Worm (Caenorhabditis elegans): Measurements from ENCODE around the gene F20D1.22.

The F20D1.22 gene

DNA sequence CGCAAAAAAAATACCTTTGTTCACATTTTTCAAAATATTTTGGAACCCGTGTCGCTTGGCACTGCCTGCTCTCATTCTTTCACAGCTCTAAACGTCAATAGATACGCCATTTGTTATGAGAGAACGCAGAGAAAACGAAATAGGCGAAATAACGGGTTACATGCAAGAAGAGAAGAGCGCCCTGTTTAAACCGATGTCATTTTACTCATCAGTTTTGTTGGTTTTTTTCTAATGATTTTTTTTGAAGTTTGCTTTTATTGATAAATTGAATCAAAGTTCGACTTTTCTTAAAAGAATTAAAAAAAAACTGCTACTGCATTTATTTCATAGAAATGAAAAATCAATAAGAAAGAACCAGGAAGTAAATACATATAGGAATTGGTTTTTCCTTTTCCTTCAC is 12.1 kb downstream of the F20D1.22 start (continued):
- TF ChIP-seq mdt-29 (GFP tag; IDR thresholded peaks at IDR 0.05), result no peak
- peak; percentile 27 for TF ChIP-seq T20F7.1 (GFP tag; optimal IDR thresholded peaks at IDR 0.05)
- no peak for TF ChIP-seq R02D3.7 (tag; optimal IDR thresholded peaks at IDR 0.05)
- TF ChIP-seq lsy-2 (tag; optimal IDR thresholded peaks at IDR 0.05), result peak in 1 of 2 experiments; percentile 64
- no peak for TF ChIP-seq mdl-1 (tag; optimal IDR thresholded peaks at IDR 0.05)
- peak; percentile 19 for TF ChIP-seq hlh-30 (tag; optimal IDR thresholded peaks at IDR 0.05; ENCODE audit: insufficient read depth)
- TF ChIP-seq mxl-2 (GFP tag; conservative IDR thresholded peaks at IDR 0.05), result no peak
- TF ChIP-seq jun-1 (tag; optimal IDR thresholded peaks at IDR 0.05), result no peak
- no peak for TF ChIP-seq F49E8.2 (tag; optimal IDR thresholded peaks at IDR 0.05; ENCODE audit: borderline replicate concordance)
- no peak for TF ChIP-seq ceh-32 (tag; optimal IDR thresholded peaks at IDR 0.05; ENCODE audit: poor library complexity)
- no peak for TF ChIP-seq ztf-11 (tag; optimal IDR thresholded peaks at IDR 0.05)
- peak in 1 of 2 experiments; percentile 66 for TF ChIP-seq daf-16 (GFP tag; optimal IDR thresholded peaks at IDR 0.05)
- TF ChIP-seq daf-16 (tag; optimal IDR thresholded peaks at IDR 0.05), result peak; percentile 38

DNA sequence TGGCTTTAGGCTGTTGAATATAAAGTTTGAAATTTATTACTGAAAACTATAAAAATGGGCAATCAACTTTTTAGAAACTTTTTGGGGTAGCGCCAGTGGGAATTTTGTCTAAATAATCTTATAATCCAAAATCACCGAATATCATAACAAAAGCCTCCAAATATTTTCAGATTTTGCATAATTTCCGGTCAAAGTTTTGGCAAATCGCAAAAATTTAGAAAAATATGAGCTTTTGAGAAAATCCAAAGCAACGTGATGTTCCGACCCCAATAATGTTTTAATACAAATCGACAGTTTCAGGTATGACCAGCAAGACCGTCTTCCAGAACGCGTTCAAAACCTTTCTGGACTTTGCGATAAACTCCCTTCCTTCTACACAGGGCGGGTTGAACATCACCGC is 12.8 kb downstream of the F20D1.22 start, which contains the start of gene emre-1:
Gene emre-1 (plus strand): TSS at position 301 of the 400 bp plus-strand sequence.
- TF ChIP-seq daf-8 (GFP tag; IDR thresholded peaks at IDR 0.05) (no peak), F49E8.2 (tag; optimal IDR thresholded peaks at IDR 0.05; ENCODE audit: borderline replicate concordance) (no peak), nhr-76 (tag; optimal IDR thresholded peaks at IDR 0.05) (no peak), zfp-3 (GFP tag; conservative IDR thresholded peaks at IDR 0.05) (no peak), jun-1 (tag; optimal IDR thresholded peaks at IDR 0.05) (no peak), lin-39 (tag; optimal IDR thresholded peaks at IDR 0.05) (no peak), hlh-30 (tag; optimal IDR thresholded peaks at IDR 0.05; ENCODE audit: insufficient read depth) (no peak), nhr-6 (tag; optimal IDR thresholded peaks at IDR 0.05) (no peak), dmd-6 (GFP tag; IDR thresholded peaks at IDR 0.05) (no peak), nhr-48 (tag; optimal IDR thresholded peaks at IDR 0.05) (no peak), nhr-102 (tag; optimal IDR thresholded peaks at IDR 0.05) (no peak), ceh-20 (GFP tag; IDR thresholded peaks at IDR 0.05) (no peak), lir-3 (tag; optimal IDR thresholded peaks at IDR 0.05) (no peak), hmg-1.1 (GFP tag; IDR thresholded peaks at IDR 0.05) (no peak), unc-130 (GFP tag; optimal IDR thresholded peaks at IDR 0.05) (no peak), nhr-77 (tag; optimal IDR thresholded peaks at IDR 0.05) (no peak), F44E2.7 (GFP tag; IDR thresholded peaks at IDR 0.05) (no peak), egl-43 (GFP tag; IDR thresholded peaks at IDR 0.05) (no peak), spr-3 (GFP tag; optimal IDR thresholded peaks at IDR 0.05) (no peak), ceh-62 (tag; optimal IDR thresholded peaks at IDR 0.05) (no peak)

DNA sequence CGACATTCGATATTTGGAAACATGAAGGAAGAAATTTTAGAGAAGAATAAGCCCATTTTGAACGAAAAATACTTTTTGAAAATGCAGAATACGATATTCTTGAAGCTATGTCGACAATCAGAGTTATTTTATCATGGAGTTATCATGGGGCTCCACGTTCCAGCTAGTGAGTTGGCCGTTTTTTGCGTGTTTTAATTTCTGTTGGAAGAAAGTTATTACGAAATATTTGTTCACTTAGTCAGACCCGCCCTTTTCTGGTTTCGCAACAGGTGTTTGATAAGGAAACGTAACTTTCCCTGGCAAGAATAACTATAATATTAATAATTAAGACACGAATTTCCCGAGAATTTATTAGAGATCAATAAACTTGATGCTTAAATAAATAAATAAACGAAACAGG is 15.0 kb downstream of the F20D1.22 start:
- TF ChIP-seq lin-38 (GFP tag; IDR thresholded peaks at IDR 0.05) (peak; percentile 55), T20F7.1 (GFP tag; optimal IDR thresholded peaks at IDR 0.05) (peak; percentile 2), dmd-6 (GFP tag; IDR thresholded peaks at IDR 0.05) (peak; percentile 55), pqm-1 (tag; optimal IDR thresholded peaks at IDR 0.05) (peak; percentile 30), php-3 (GFP tag; IDR thresholded peaks at IDR 0.05) (0 out of 2 replicates have a peak, but pooled peaks have one; percentile 38)

DNA sequence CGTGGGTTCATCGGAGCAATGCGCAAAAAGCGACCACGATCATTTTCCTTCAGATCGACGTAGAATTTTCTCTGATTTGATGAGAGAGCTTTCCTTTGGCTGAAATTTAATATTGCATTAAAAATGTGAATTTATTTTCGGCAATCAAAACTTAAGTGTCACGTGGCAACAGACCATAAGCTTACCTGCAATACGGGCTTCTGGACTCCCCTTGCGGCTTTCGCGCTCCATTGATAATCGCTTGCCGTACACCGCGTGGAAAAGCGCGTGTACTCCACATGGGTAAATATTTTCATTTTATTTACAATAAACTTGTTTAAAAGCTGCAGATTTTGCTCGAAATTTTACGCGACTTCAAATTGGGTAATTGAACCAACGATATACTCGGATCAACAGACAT is 15.9 kb downstream of the F20D1.22 start, which contains the start of gene plp-2:
Gene plp-2 (minus strand): TSS at position 280 of the 400 bp plus-strand sequence.
- peak; percentile 62 for TF ChIP-seq lin-38 (GFP tag; IDR thresholded peaks at IDR 0.05)
- no peak for TF ChIP-seq egl-43 (GFP tag; IDR thresholded peaks at IDR 0.05)
- no peak for TF ChIP-seq jun-1 (tag; optimal IDR thresholded peaks at IDR 0.05)
- TF ChIP-seq lin-15B (tag; optimal IDR thresholded peaks at IDR 0.05), result no peak
- no peak for TF ChIP-seq lir-3 (tag; optimal IDR thresholded peaks at IDR 0.05)
- peak; percentile 37 for TF ChIP-seq hlh-30 (tag; optimal IDR thresholded peaks at IDR 0.05; ENCODE audit: insufficient read depth)
- peak in 1 of 2 experiments; percentile 79 for TF ChIP-seq unc-62 (GFP tag; optimal IDR thresholded peaks at IDR 0.05 in 1 of 2)
- no peak for TF ChIP-seq unc-62 (tag; optimal IDR thresholded peaks at IDR 0.05)
- TF ChIP-seq attf-4 (tag; optimal IDR thresholded peaks at IDR 0.05), result no peak

All from whole organism, L4 larva.